Worm (Caenorhabditis elegans) whole organism, midembryonic: ENCODE measurements around the gene snpc-1.1.

Source experiments
- T22C8.4 ChIP-seq: fragments of 200-800 bp; sonication (Bioruptor generic); IDR thresholded peaks from 2 replicates; pipeline ENCODE4 v1.3.6; 2022; ENCODE audit warnings: missing genetic modification characterization, missing compliant biosample characterization
- cog-1 ChIP-seq: sonication (generic microtip); optimal IDR thresholded peaks from 2 replicates; lab custom pipeline; 2016; ENCODE audit warnings: missing genetic modification characterization, missing compliant biosample characterization
- flt-1 ChIP-seq: fragments of 200-800 bp; sonication (Bioruptor generic); IDR thresholded peaks from 2 replicates; pipeline ENCODE4 v1.3.6; 2022; ENCODE audit warnings: missing genetic modification characterization, missing compliant biosample characterization
- klf-2 ChIP-seq: fragments of 200-800 bp; sonication (Bioruptor generic); conservative IDR thresholded peaks from 2 replicates; pipeline ENCODE4 v1.3.6; 2022; ENCODE audit warnings: missing genetic modification reagents, missing genetic modification characterization, missing compliant biosample characterization
- med-1 ChIP-seq: sonication (generic microtip); optimal IDR thresholded peaks from 2 replicates; lab custom pipeline; 2017; ENCODE audit warnings: missing genetic modification characterization, mild to moderate bottlenecking, missing compliant biosample characterization, antibody characterized with exemption, missing genetic modification reagents; ENCODE audit not compliant: insufficient read depth
- ref-1 ChIP-seq: fragments of 200-800 bp; sonication (Bioruptor generic); conservative IDR thresholded peaks from 2 replicates; pipeline ENCODE4 v1.3.6; 2022; ENCODE audit warnings: missing genetic modification reagents, missing genetic modification characterization, missing compliant biosample characterization
- tab-1 ChIP-seq: fragments of 200-800 bp; sonication (Bioruptor generic); IDR thresholded peaks from 2 replicates; pipeline ENCODE4 v1.3.6; 2022; ENCODE audit warnings: missing genetic modification characterization, missing compliant biosample characterization
- ztf-23 ChIP-seq: fragments of 200-800 bp; sonication (Bioruptor generic); IDR thresholded peaks from 2 replicates; pipeline ENCODE4 v1.3.6; 2022; ENCODE audit warnings: missing genetic modification reagents, missing genetic modification characterization, missing compliant biosample characterization
- ztf-29 ChIP-seq: fragments of 200-800 bp; sonication (Bioruptor generic); IDR thresholded peaks from 2 replicates; pipeline ENCODE4 v1.3.6; 2022; ENCODE audit warnings: missing genetic modification reagents, missing genetic modification characterization, missing compliant biosample characterization

Gene snpc-1.1

ce11 chrII:7781102-7781616, at the start of gene snpc-1.1, which contains the start of gene spdl-1:
Gene snpc-1.1, minus strand, starts transcription at chrII:7781301.
Gene spdl-1, plus strand, starts transcription at chrII:7781566.
- no peak for TF ChIP-seq T22C8.4
- TF ChIP-seq ref-1 (GFP tag; lab: Robert Waterston, UW) = no peak
- TF ChIP-seq tab-1 (GFP tag; lab: Robert Waterston, UW) = no peak
- no peak for TF ChIP-seq flt-1 (GFP tag; lab: Robert Waterston, UW)
- no peak for TF ChIP-seq ztf-29 (GFP tag; lab: Robert Waterston, UW)
- TF ChIP-seq ztf-23 = no peak
- TF ChIP-seq klf-2 (GFP tag; lab: Robert Waterston, UW) = no peak
- no peak for TF ChIP-seq med-1 (GFP tag; lab: Kevin White, UChicago)
- TF ChIP-seq cog-1 (tag; lab: Kevin White, UChicago) = no peak

ce11 chrII:7829616-7830015, 48.5 kb upstream of the snpc-1.1 start:
- TF ChIP-seq ztf-23 (no peak), ref-1 (GFP tag; lab: Robert Waterston, UW) (no peak), tab-1 (GFP tag; lab: Robert Waterston, UW) (no peak), flt-1 (GFP tag; lab: Robert Waterston, UW) (no peak), ztf-29 (GFP tag; lab: Robert Waterston, UW) (no peak)

ce11 chrII:7827883-7828282, 46.8 kb upstream of the snpc-1.1 start:
- TF ChIP-seq flt-1 (GFP tag; lab: Robert Waterston, UW) = no peak
- TF ChIP-seq ztf-29 (GFP tag; lab: Robert Waterston, UW) = no peak
- TF ChIP-seq T22C8.4 = no peak
- no peak for TF ChIP-seq cog-1 (tag; lab: Kevin White, UChicago)
- TF ChIP-seq ztf-23 = no peak
- no peak for TF ChIP-seq klf-2 (GFP tag; lab: Robert Waterston, UW)
- no peak for TF ChIP-seq tab-1 (GFP tag; lab: Robert Waterston, UW)
- TF ChIP-seq med-1 (GFP tag; lab: Kevin White, UChicago) = no peak
- TF ChIP-seq ref-1 (GFP tag; lab: Robert Waterston, UW) = no peak

ce11 chrII:7825107-7825506, 44.0 kb upstream of the snpc-1.1 start, which contains the start of gene srw-62:
Gene srw-62, plus strand, starts transcription at chrII:7825407.
- TF ChIP-seq tab-1 (GFP tag; lab: Robert Waterston, UW) (no peak), klf-2 (GFP tag; lab: Robert Waterston, UW) (no peak), flt-1 (GFP tag; lab: Robert Waterston, UW) (no peak), ztf-23 (no peak), ref-1 (GFP tag; lab: Robert Waterston, UW) (no peak), med-1 (GFP tag; lab: Kevin White, UChicago) (no peak), T22C8.4 (no peak), cog-1 (tag; lab: Kevin White, UChicago) (no peak), ztf-29 (GFP tag; lab: Robert Waterston, UW) (no peak)

- no peak for TF ChIP-seq tab-1 (GFP tag; lab: Robert Waterston, UW)
- no peak for TF ChIP-seq cog-1 (tag; lab: Kevin White, UChicago)
- no peak for TF ChIP-seq ztf-23
- no peak for TF ChIP-seq flt-1 (GFP tag; lab: Robert Waterston, UW)
- TF ChIP-seq klf-2 (GFP tag; lab: Robert Waterston, UW) = no peak
- TF ChIP-seq T22C8.4 = no peak
- TF ChIP-seq ref-1 (GFP tag; lab: Robert Waterston, UW) = no peak
- no peak for TF ChIP-seq med-1 (GFP tag; lab: Kevin White, UChicago)
- no peak for TF ChIP-seq ztf-29 (GFP tag; lab: Robert Waterston, UW)
Observed at ce11 chrII:7822454-7822853, 41.4 kb upstream of the snpc-1.1 start, which contains the start of gene irld-47. Gene irld-47, minus strand, starts transcription at chrII:7822554.

ce11 chrII:7819359-7819758, 38.3 kb upstream of the snpc-1.1 start:
- TF ChIP-seq tab-1 (GFP tag; lab: Robert Waterston, UW) (no peak), ref-1 (GFP tag; lab: Robert Waterston, UW) (no peak), ztf-29 (GFP tag; lab: Robert Waterston, UW) (no peak), med-1 (GFP tag; lab: Kevin White, UChicago) (no peak), T22C8.4 (no peak), klf-2 (GFP tag; lab: Robert Waterston, UW) (no peak), cog-1 (tag; lab: Kevin White, UChicago) (no peak)

- TF ChIP-seq med-1 (GFP tag; lab: Kevin White, UChicago) = no peak
- TF ChIP-seq cog-1 (tag; lab: Kevin White, UChicago) = no peak
- TF ChIP-seq ztf-29 (GFP tag; lab: Robert Waterston, UW) = no peak
- no peak for TF ChIP-seq tab-1 (GFP tag; lab: Robert Waterston, UW)
Observed at ce11 chrII:7817580-7817979, 36.5 kb upstream of the snpc-1.1 start.

ce11 chrII:7816163-7816776, 35.2 kb upstream of the snpc-1.1 start, which contains the start of gene cki-2:
Gene cki-2, plus strand, starts transcription at chrII:7816499.
- TF ChIP-seq tab-1 (GFP tag; lab: Robert Waterston, UW) = no peak
- TF ChIP-seq flt-1 (GFP tag; lab: Robert Waterston, UW) = no peak
- TF ChIP-seq ref-1 (GFP tag; lab: Robert Waterston, UW) = no peak
- no peak for TF ChIP-seq ztf-29 (GFP tag; lab: Robert Waterston, UW)
- no peak for TF ChIP-seq ztf-23
- no peak for TF ChIP-seq klf-2 (GFP tag; lab: Robert Waterston, UW)
- TF ChIP-seq cog-1 (tag; lab: Kevin White, UChicago) = no peak
- peak; percentile 37; the same call in 1 of the 2 replicates for TF ChIP-seq T22C8.4

ce11 chrII:7815406-7815805, 34.3 kb upstream of the snpc-1.1 start:
- no peak for TF ChIP-seq klf-2 (GFP tag; lab: Robert Waterston, UW)
- no peak for TF ChIP-seq med-1 (GFP tag; lab: Kevin White, UChicago)
- no peak for TF ChIP-seq tab-1 (GFP tag; lab: Robert Waterston, UW)
- no peak for TF ChIP-seq ztf-23
- TF ChIP-seq T22C8.4 = no peak
- no peak for TF ChIP-seq flt-1 (GFP tag; lab: Robert Waterston, UW)
- no peak for TF ChIP-seq cog-1 (tag; lab: Kevin White, UChicago)
- TF ChIP-seq ref-1 (GFP tag; lab: Robert Waterston, UW) = no peak
- TF ChIP-seq ztf-29 (GFP tag; lab: Robert Waterston, UW) = no peak
